Fruit fly (Drosophila melanogaster): ENCODE data around the gene CG8833.

Gene CG8833

DNA sequence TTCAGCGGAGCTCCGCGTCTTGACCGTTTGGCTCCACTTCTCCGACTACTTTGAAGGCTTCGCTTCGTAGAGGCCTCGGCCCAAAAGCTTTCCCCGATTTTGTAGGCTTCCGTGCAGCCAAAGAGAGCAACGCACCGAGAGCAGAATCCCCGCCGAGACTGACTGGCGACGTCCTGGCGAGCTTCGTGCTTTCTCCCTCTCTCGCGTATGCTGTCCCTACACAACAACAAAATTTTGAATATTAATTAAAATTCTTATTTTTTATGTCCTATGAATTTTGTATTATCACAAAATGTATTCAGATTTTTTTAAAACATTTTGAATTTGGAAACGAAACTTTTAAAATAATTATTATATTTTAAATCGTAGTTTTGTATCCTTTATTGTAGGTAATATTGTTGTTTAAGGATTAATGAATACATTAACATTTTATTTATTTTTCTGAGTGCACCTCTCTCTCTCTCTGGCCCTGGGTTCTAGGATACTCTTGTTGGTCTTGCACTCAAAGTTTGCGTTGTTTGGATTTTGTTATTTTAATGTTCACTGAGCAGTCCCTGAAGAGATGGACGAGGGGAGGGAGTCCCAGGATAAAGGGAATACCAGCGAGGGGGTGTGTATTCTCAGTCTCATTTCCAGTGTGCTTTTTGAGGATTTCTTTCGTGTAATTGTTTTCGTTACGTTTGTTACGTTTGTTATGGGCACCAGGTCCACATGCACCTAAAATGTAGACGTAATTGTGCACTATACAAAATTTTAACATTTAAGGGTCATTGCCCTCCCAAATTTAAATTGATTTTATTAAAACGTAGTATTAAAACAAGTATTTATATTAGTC lies 25.4 kb downstream of the CG8833 start, which contains the start of gene dysc (continued):
- TF ChIP-seq bcd (GFP tag; optimal IDR thresholded peaks at IDR 0.05): peak; percentile 33
- no peak for TF ChIP-seq amos (GFP tag; IDR thresholded peaks at IDR 0.05; ENCODE audit: partially characterized antibody)
- TF ChIP-seq pum (GFP tag; optimal IDR thresholded peaks at IDR 0.05): no peak
- TF ChIP-seq Pdp1 (GFP tag; optimal IDR thresholded peaks at IDR 0.05): no peak
- TF ChIP-seq CG17829 (tag; optimal IDR thresholded peaks at IDR 0.05): peak; percentile 8
- no peak for TF ChIP-seq CG10462 (GFP tag; optimal IDR thresholded peaks at IDR 0.05)
- TF ChIP-seq CG5180 (GFP tag; optimal IDR thresholded peaks at IDR 0.05): peak; percentile 4
- TF ChIP-seq trem (tag; optimal IDR thresholded peaks at IDR 0.05): no peak
- TF ChIP-seq CG2678 (tag; optimal IDR thresholded peaks at IDR 0.05): peak; percentile 76
- peak; percentile 5 to 57 for TF ChIP-seq Trl (optimal IDR thresholded peaks at IDR 0.05)
- TF ChIP-seq Trl (GFP tag; optimal IDR thresholded peaks at IDR 0.05): no peak
- TF ChIP-seq dysf (GFP tag; IDR thresholded peaks at IDR 0.05): peak; percentile 19; the same call in 2 of the 3 replicates
- peak; percentile 49 for TF ChIP-seq dmrt99B (tag; optimal IDR thresholded peaks at IDR 0.05)
- peak; percentile 16 for TF ChIP-seq HHEX (GFP tag; optimal IDR thresholded peaks at IDR 0.05)
- 0 out of 2 replicates have a peak, but pooled peaks have one; percentile 29 for TF ChIP-seq CG31441 (GFP tag; IDR thresholded peaks at IDR 0.05)
- peak; percentile 10 for TF ChIP-seq odd (GFP tag; optimal IDR thresholded peaks at IDR 0.05)
- no peak for TF ChIP-seq CG9609 (GFP tag; optimal IDR thresholded peaks at IDR 0.05)
- TF ChIP-seq nmo (GFP tag; optimal IDR thresholded peaks at IDR 0.05): peak; percentile 4
- TF ChIP-seq NfI (GFP tag; optimal IDR thresholded peaks at IDR 0.05): peak; percentile 10
- TF ChIP-seq crol (GFP tag; IDR thresholded peaks at IDR 0.05): peak; percentile 74
- no peak for TF ChIP-seq CG14965 (GFP tag; optimal IDR thresholded peaks at IDR 0.05; ENCODE audit: borderline replicate concordance)
- TF ChIP-seq CG9797 (GFP tag; optimal IDR thresholded peaks at IDR 0.05): no peak
- peak; percentile 69 for TF ChIP-seq gem (tag; optimal IDR thresholded peaks at IDR 0.05)
- TF ChIP-seq CG15514 (GFP tag; optimal IDR thresholded peaks at IDR 0.05): peak; percentile 16
- TF ChIP-seq CG11456 (GFP tag; IDR thresholded peaks at IDR 0.05): no peak
- TF ChIP-seq Taf1 (GFP tag; IDR thresholded peaks at IDR 0.05): no peak
- TF ChIP-seq CG7745 (tag; optimal IDR thresholded peaks at IDR 0.05): no peak
- TF ChIP-seq CG16779 (GFP tag; IDR thresholded peaks at IDR 0.05): 0 out of 2 replicates have a peak, but pooled peaks have one; percentile 45
- peak; percentile 81 for TF ChIP-seq CG18599 (GFP tag; optimal IDR thresholded peaks at IDR 0.05)
- TF ChIP-seq Nf-YB (GFP tag; optimal IDR thresholded peaks at IDR 0.05): no peak
- TF ChIP-seq CG11695 (GFP tag; IDR thresholded peaks at IDR 0.05): peak; percentile 64
- peak; percentile 11; the same call in 1 of the 2 replicates for TF ChIP-seq Ptx1 (GFP tag; IDR thresholded peaks at IDR 0.05)
- TF ChIP-seq Fer3 (tag; optimal IDR thresholded peaks at IDR 0.05): peak; percentile 11

DNA sequence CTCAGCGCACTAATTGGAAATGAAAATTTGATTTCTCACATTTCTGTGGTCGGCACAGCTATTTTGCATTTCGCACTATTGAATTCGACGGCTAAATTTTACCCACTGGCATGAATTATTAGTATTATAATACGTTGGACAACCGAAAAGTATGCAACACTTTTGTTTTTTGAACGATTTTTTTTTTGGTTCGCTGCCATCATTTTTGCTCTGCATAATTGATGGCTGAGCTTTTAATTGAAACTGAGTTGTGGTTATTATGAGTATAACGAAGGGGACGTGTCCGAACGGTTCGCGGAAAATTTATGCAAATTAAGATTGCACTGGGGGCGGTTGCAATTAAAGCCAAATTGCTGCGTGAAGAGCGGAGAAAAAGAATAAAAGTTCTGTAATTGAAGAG lies 28.2 kb downstream of the CG8833 start:
- peak; percentile 38 for TF ChIP-seq CG11504 (tag; optimal IDR thresholded peaks at IDR 0.05)
- TF ChIP-seq twi (tag; optimal IDR thresholded peaks at IDR 0.05): no peak
- TF ChIP-seq Sox102F (GFP tag; optimal IDR thresholded peaks at IDR 0.05): no peak
- peak; percentile 68; the same call in 1 of the 3 replicates for TF ChIP-seq CG2199 (GFP tag; IDR thresholded peaks at IDR 0.05)
- TF ChIP-seq CG12391 (tag; optimal IDR thresholded peaks at IDR 0.05): no peak
- no peak for TF ChIP-seq CG30431 (GFP tag; optimal IDR thresholded peaks at IDR 0.05)
- TF ChIP-seq Med (GFP tag): peak; percentile 62
- TF ChIP-seq CG15601 (tag; optimal IDR thresholded peaks at IDR 0.05): peak; percentile 98
- TF ChIP-seq inv (GFP tag; IDR thresholded peaks at IDR 0.05; ENCODE audit: partially characterized antibody): no peak
- TF ChIP-seq repo (GFP tag; optimal IDR thresholded peaks at IDR 0.05): no peak

Data from whole organism, embryonic.